Fruit fly (Drosophila melanogaster): ENCODE results near the gene pelo.

The pelo gene

dm6 chr2L:9757990-9758814, 57.6 kb downstream of the pelo start, which contains the start of gene zf30C (continued):
- peak; percentile 55 for TF ChIP-seq CG3065 (GFP tag; optimal IDR thresholded peaks at IDR 0.05)
- TF ChIP-seq CG1603 (tag; optimal IDR thresholded peaks at IDR 0.05): peak; percentile 75
- 0 out of 2 replicates have a peak, but pooled peaks have one; percentile 30 for TF ChIP-seq ro (GFP tag; IDR thresholded peaks at IDR 0.05)
- peak; percentile 26 for TF ChIP-seq CG6854 (GFP tag; optimal IDR thresholded peaks at IDR 0.05)
- peak; percentile 68 for TF ChIP-seq amos (GFP tag; IDR thresholded peaks at IDR 0.05; ENCODE audit: partially characterized antibody)
- TF ChIP-seq Usf (GFP tag; optimal IDR thresholded peaks at IDR 0.05): peak; percentile 61
- TF ChIP-seq pum (GFP tag; optimal IDR thresholded peaks at IDR 0.05): peak; percentile 93
- TF ChIP-seq HLHmδ (GFP tag; optimal IDR thresholded peaks at IDR 0.05): no peak
- TF ChIP-seq sim (GFP tag; IDR thresholded peaks at IDR 0.05): no peak
- peak; percentile 95 for TF ChIP-seq ci (GFP tag; IDR thresholded peaks at IDR 0.05)
- no peak for TF ChIP-seq hb (GFP tag; IDR thresholded peaks at IDR 0.05; ENCODE audit: partially characterized antibody)
- peak; percentile 83 for TF ChIP-seq Adf1 (GFP tag; IDR thresholded peaks at IDR 0.05)
- peak; percentile 84 for TF ChIP-seq CG14014 (GFP tag; IDR thresholded peaks at IDR 0.05)
- peak; percentile 54; the same call in 1 of the 2 replicates for TF ChIP-seq CG10959 (GFP tag; IDR thresholded peaks at IDR 0.05)
- TF ChIP-seq hth (optimal IDR thresholded peaks at IDR 0.05): no peak
- 0 out of 2 replicates have a peak, but pooled peaks have one; percentile 53 for TF ChIP-seq Doc2 (GFP tag; IDR thresholded peaks at IDR 0.05)
- TF ChIP-seq crc (GFP tag; optimal IDR thresholded peaks at IDR 0.05): peak; percentile 78
- TF ChIP-seq lilli (GFP tag; optimal IDR thresholded peaks at IDR 0.05): peak; percentile 97
- TF ChIP-seq Jarid2 (GFP tag; optimal IDR thresholded peaks at IDR 0.05): no peak
- peak; percentile 80 for TF ChIP-seq Max (GFP tag; optimal IDR thresholded peaks at IDR 0.05)
- peak; percentile 69 for TF ChIP-seq ftz-f1 (GFP tag; optimal IDR thresholded peaks at IDR 0.05)
- peak; percentile 80 for TF ChIP-seq CG4404 (GFP tag; IDR thresholded peaks at IDR 0.05)
- peak; percentile 64 for TF ChIP-seq YL-1 (GFP tag; optimal IDR thresholded peaks at IDR 0.05)
- TF ChIP-seq HmgZ (tag; optimal IDR thresholded peaks at IDR 0.05): peak; percentile 83
- TF ChIP-seq CG1024 (GFP tag; IDR thresholded peaks at IDR 0.05): peak; percentile 82
- TF ChIP-seq Ptx1 (GFP tag; IDR thresholded peaks at IDR 0.05): peak; percentile 85
- peak; percentile 82 for TF ChIP-seq bcd (GFP tag; optimal IDR thresholded peaks at IDR 0.05)
- TF ChIP-seq sob (GFP tag; IDR thresholded peaks at IDR 0.05): peak; percentile 88
- peak; percentile 93 for TF ChIP-seq CG11456 (GFP tag; IDR thresholded peaks at IDR 0.05)
- peak; percentile 95 for TF ChIP-seq Hsf (GFP tag; optimal IDR thresholded peaks at IDR 0.05)
- peak; percentile 32 for TF ChIP-seq Hand (GFP tag; optimal IDR thresholded peaks at IDR 0.05)
- TF ChIP-seq Med (GFP tag): peak; percentile 99
- 0 out of 2 replicates have a peak, but pooled peaks have one; percentile 40 for TF ChIP-seq sens-2 (GFP tag; IDR thresholded peaks at IDR 0.05)
- peak; percentile 58 for TF ChIP-seq gsb-n (tag; optimal IDR thresholded peaks at IDR 0.05)
- peak; percentile 69 for TF ChIP-seq Lhr (GFP tag; optimal IDR thresholded peaks at IDR 0.05)
- TF ChIP-seq CG3847 (GFP tag; IDR thresholded peaks at IDR 0.05): peak; percentile 86
- TF ChIP-seq zen2 (GFP tag; IDR thresholded peaks at IDR 0.05; ENCODE audit: partially characterized antibody): no peak
- peak; percentile 61; the same call in 1 of the 2 replicates for TF ChIP-seq CG11696 (GFP tag; IDR thresholded peaks at IDR 0.05)
- no peak for TF ChIP-seq sd (tag; optimal IDR thresholded peaks at IDR 0.05)
- peak; percentile 69 for TF ChIP-seq CG17186 (GFP tag; optimal IDR thresholded peaks at IDR 0.05)
- TF ChIP-seq CG10543 (GFP tag; optimal IDR thresholded peaks at IDR 0.05): peak; percentile 83
- peak; percentile 5 for TF ChIP-seq Spps (tag; optimal IDR thresholded peaks at IDR 0.05)
- TF ChIP-seq Oli (tag; optimal IDR thresholded peaks at IDR 0.05): peak; percentile 72
- peak; percentile 80 to 89 for TF ChIP-seq chif (GFP tag; optimal IDR thresholded peaks at IDR 0.05)
- TF ChIP-seq CG16813 (GFP tag; IDR thresholded peaks at IDR 0.05; ENCODE audit: partially characterized antibody): peak; percentile 35; the same call in 1 of the 3 replicates
- peak; percentile 91 for TF ChIP-seq CG12659 (GFP tag; optimal IDR thresholded peaks at IDR 0.05)
- TF ChIP-seq Lim3 (GFP tag; IDR thresholded peaks at IDR 0.05): no peak
- 0 out of 2 replicates have a peak, but pooled peaks have one; percentile 18 for TF ChIP-seq CG17612 (GFP tag; IDR thresholded peaks at IDR 0.05)
- TF ChIP-seq Antp (GFP tag; optimal IDR thresholded peaks at IDR 0.05): peak; percentile 95
